Worm (Caenorhabditis elegans): ENCODE results near the gene W02F12.8.
A peak's percentile ranks its signal among the peaks of the same experiment; 100 is the strongest.

Gene W02F12.8

DNA sequence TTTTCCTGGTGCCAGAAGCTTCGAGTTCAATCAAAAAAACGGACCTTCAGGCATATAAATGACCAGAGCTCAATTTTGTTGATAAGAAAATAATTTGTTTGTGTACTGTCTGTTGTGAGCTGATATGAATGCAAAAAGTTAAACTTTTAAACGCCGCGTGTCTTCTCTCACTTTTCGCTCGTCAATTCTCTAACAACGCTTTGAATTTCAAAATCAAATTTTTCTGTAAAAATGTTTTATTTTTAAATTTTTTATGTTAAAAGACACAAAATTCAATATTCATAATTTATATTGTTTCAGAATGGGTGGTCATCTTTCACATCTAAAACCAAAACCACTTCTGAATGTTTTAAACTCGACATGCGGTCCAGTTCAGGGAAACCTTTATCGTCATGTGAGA, 20.6 kb downstream of the W02F12.8 start, which contains the start of gene cest-31:
TSS of gene cest-31 (plus strand) at position 301 of the 400 bp plus-strand sequence.
- no peak for TF ChIP-seq lin-39 (tag; optimal IDR thresholded peaks at IDR 0.05)
- TF ChIP-seq egl-27 (tag; optimal IDR thresholded peaks at IDR 0.05), result no peak
- TF ChIP-seq skn-1 (tag; optimal IDR thresholded peaks at IDR 0.05), result no peak
- TF ChIP-seq R02D3.7 (tag; optimal IDR thresholded peaks at IDR 0.05), result no peak
- TF ChIP-seq daf-12 (tag; optimal IDR thresholded peaks at IDR 0.05), result no peak
- TF ChIP-seq ceh-28 (tag; optimal IDR thresholded peaks at IDR 0.05), result no peak
- TF ChIP-seq tbx-2 (tag; optimal IDR thresholded peaks at IDR 0.05), result no peak
- no peak for TF ChIP-seq jun-1 (tag; optimal IDR thresholded peaks at IDR 0.05)
- no peak for TF ChIP-seq nhr-76 (tag; optimal IDR thresholded peaks at IDR 0.05)
- no peak for TF ChIP-seq fkh-2 (tag; optimal IDR thresholded peaks at IDR 0.05)
- TF ChIP-seq nfya-1 (tag; optimal IDR thresholded peaks at IDR 0.05; ENCODE audit: insufficient read depth), result no peak
- no peak for TF ChIP-seq nhr-67 (tag; optimal IDR thresholded peaks at IDR 0.05)
- no peak for TF ChIP-seq nhr-28 (tag; optimal IDR thresholded peaks at IDR 0.05)
- no peak for TF ChIP-seq elt-3 (tag; optimal IDR thresholded peaks at IDR 0.05)
- no peak for TF ChIP-seq ztf-4 (tag; optimal IDR thresholded peaks at IDR 0.05)
- TF ChIP-seq aly-2 (tag; optimal IDR thresholded peaks at IDR 0.05), result no peak
- TF ChIP-seq eor-1 (tag; optimal IDR thresholded peaks at IDR 0.05), result no peak
- TF ChIP-seq pqm-1 (tag; optimal IDR thresholded peaks at IDR 0.05), result no peak
- no peak for TF ChIP-seq ceh-82 (tag; optimal IDR thresholded peaks at IDR 0.05)

DNA sequence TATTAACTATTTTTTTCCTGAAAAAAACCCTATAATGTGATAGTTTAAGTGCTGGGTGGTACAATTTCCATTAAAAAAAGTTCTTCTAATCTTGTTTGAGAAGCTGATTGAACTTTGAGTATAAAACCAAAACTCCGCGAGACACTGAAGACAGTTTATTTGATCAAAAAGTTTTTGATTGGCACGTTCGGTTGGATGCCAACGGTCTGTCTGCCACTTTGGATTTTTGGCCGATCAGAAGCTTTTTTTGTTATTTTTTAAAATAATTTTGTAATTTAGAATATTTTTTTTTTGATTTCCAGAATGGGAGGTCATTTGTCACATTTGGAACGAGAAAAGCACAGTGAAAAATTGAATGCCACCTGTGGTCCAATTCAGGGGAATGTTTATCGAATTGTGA, 25.0 kb downstream of the W02F12.8 start, which contains the start of gene cest-28:
TSS of gene cest-28 (plus strand) at position 301 of the 400 bp plus-strand sequence.
- no peak for TF ChIP-seq nhr-25 (tag; optimal IDR thresholded peaks at IDR 0.05)
- TF ChIP-seq snpc-4 (tag; optimal IDR thresholded peaks at IDR 0.05), result no peak
- TF ChIP-seq skn-1 (tag; optimal IDR thresholded peaks at IDR 0.05), result no peak
- no peak for TF ChIP-seq ZK546.5 (tag; optimal IDR thresholded peaks at IDR 0.05)
- TF ChIP-seq fkh-2 (tag; optimal IDR thresholded peaks at IDR 0.05), result no peak
- TF ChIP-seq lsy-12 (tag; optimal IDR thresholded peaks at IDR 0.05), result no peak
- no peak for TF ChIP-seq nhr-237 (tag; optimal IDR thresholded peaks at IDR 0.05)
- TF ChIP-seq fkh-10 (GFP tag; optimal IDR thresholded peaks at IDR 0.05), result no peak
- TF ChIP-seq nhr-12 (tag; optimal IDR thresholded peaks at IDR 0.05), result no peak
- TF ChIP-seq nhr-67 (tag; optimal IDR thresholded peaks at IDR 0.05), result no peak
- TF ChIP-seq ceh-9 (tag; optimal IDR thresholded peaks at IDR 0.05), result no peak
- TF ChIP-seq nhr-76 (tag; optimal IDR thresholded peaks at IDR 0.05), result no peak
- no peak for TF ChIP-seq ceh-28 (tag; optimal IDR thresholded peaks at IDR 0.05)

DNA sequence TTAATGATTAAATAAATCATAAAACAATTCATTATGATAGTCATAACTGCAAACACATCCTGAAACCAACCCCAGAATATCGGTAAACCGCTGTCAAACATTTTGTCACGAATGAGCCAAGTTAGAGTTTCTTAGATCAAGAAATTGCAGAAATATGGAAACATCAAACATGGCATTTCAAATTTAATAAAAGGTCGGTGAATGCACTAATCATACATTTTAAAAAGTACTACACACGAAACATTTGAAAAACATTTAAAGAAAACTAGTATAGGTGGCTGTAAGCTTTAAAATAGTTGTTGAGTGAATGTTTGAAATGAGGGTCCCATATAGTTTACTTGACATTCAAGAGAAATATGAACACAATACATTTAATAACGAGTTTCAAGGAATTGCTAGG, 25.8 kb downstream of the W02F12.8 start, which contains the start of gene str-180:
TSS of gene str-180 (minus strand) at position 101 of the 400 bp plus-strand sequence.
- TF ChIP-seq daf-12 (tag; optimal IDR thresholded peaks at IDR 0.05), result no peak

DNA sequence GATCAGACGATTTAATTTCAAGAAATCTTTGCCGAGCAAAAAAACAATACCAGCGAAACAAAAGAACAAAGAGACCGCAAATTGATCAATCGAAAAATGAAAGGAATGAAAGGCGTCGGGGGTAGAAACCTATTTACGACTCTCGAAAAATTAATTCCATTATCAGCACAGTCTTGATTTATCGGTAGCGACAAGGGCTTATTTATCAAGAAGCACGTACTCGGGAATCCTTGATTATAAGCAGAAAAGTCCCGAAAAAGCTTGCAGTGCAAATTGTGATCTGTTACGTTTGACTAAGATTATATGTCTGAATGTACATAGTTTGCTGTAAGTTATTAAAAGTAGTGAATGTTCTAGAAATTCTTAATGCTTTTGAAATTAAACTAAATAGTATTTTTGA, 28.0 kb downstream of the W02F12.8 start:
- TF ChIP-seq snpc-4 (tag; optimal IDR thresholded peaks at IDR 0.05) (no peak), nhr-43 (tag; optimal IDR thresholded peaks at IDR 0.05; ENCODE audit: poor library complexity, severe bottlenecking) (no peak), nhr-67 (tag; optimal IDR thresholded peaks at IDR 0.05) (no peak), nhr-76 (tag; optimal IDR thresholded peaks at IDR 0.05) (no peak), hmg-11 (tag; optimal IDR thresholded peaks at IDR 0.05) (no peak), zag-1 (tag; optimal IDR thresholded peaks at IDR 0.05) (no peak), skn-1 (tag; optimal IDR thresholded peaks at IDR 0.05) (no peak), elt-1 (tag; optimal IDR thresholded peaks at IDR 0.05) (no peak), sea-2 (GFP tag; optimal IDR thresholded peaks at IDR 0.05) (no peak), nhr-28 (tag; optimal IDR thresholded peaks at IDR 0.05) (no peak), ceh-9 (tag; optimal IDR thresholded peaks at IDR 0.05) (no peak), nhr-25 (tag; optimal IDR thresholded peaks at IDR 0.05) (no peak), aly-2 (tag; optimal IDR thresholded peaks at IDR 0.05) (no peak), pqm-1 (tag; optimal IDR thresholded peaks at IDR 0.05) (peak; percentile 76), elt-2 (tag; optimal IDR thresholded peaks at IDR 0.05) (peak; percentile 58), daf-12 (tag; optimal IDR thresholded peaks at IDR 0.05) (no peak)

DNA sequence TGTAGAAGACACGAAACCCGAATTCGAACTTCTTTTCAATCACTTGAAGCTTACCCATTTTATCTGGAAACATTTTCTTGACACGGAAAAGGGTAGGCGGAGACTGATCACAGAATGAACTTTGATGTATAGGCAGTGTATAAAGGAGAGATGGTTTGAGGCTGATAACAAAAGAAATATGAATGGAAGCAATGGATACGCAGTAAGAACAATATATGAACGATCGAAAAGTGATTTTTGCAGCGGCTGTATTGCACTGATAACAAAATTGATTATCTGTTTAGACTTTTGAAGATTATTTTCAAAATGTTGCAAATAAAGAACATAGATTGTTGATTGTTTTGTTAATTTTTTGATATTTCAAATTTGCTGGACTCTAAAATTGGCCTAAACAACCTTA, 28.8 kb downstream of the W02F12.8 start, which contains the start of gene pmp-5:
TSS of gene pmp-5 (minus strand) at position 63 of the 400 bp plus-strand sequence.
- TF ChIP-seq pqm-1 (tag; optimal IDR thresholded peaks at IDR 0.05) (peak; percentile 83), elt-1 (tag; optimal IDR thresholded peaks at IDR 0.05) (no peak), nhr-11 (tag; optimal IDR thresholded peaks at IDR 0.05) (no peak), ceh-16 (tag; optimal IDR thresholded peaks at IDR 0.05) (no peak), fkh-10 (GFP tag; optimal IDR thresholded peaks at IDR 0.05) (no peak), jun-1 (tag; optimal IDR thresholded peaks at IDR 0.05) (peak; percentile 14), elt-2 (tag; optimal IDR thresholded peaks at IDR 0.05) (peak; percentile 89), snpc-4 (tag; optimal IDR thresholded peaks at IDR 0.05) (no peak), ceh-9 (tag; optimal IDR thresholded peaks at IDR 0.05) (no peak), ztf-11 (tag; optimal IDR thresholded peaks at IDR 0.05) (no peak), ztf-4 (tag; optimal IDR thresholded peaks at IDR 0.05) (no peak), nhr-77 (tag; optimal IDR thresholded peaks at IDR 0.05) (no peak), ceh-82 (tag; optimal IDR thresholded peaks at IDR 0.05) (no peak), ama-1 (optimal IDR thresholded peaks at IDR 0.05) (no peak), elt-3 (tag; optimal IDR thresholded peaks at IDR 0.05) (no peak), egl-5 (tag; optimal IDR thresholded peaks at IDR 0.05) (no peak), unc-39 (tag; optimal IDR thresholded peaks at IDR 0.05) (no peak), ceh-28 (tag; optimal IDR thresholded peaks at IDR 0.05) (no peak), egl-27 (tag; optimal IDR thresholded peaks at IDR 0.05) (no peak)
